Fruit fly (Drosophila melanogaster) whole organism, embryonic: ENCODE measurements around the gene CG4709.

Source experiments
- Aef1 ChIP-seq: fragments of 200-800 bp; sonication (Bioruptor generic); IDR thresholded peaks from 3 replicates; pipeline ENCODE4 v1.3.6; 2022; ENCODE audit warnings: missing biosample characterization, missing genetic modification characterization
- C15 ChIP-seq: fragments of 200-800 bp; sonication (Bioruptor generic); IDR thresholded peaks from 3 replicates; pipeline ENCODE4 v1.3.6; 2022; ENCODE audit warnings: missing biosample characterization, missing genetic modification characterization
- CG10565 ChIP-seq: fragments of 200-800 bp; sonication (Bioruptor generic); optimal IDR thresholded peaks from 3 replicates; lab custom pipeline; 2016; ENCODE audit warnings: missing biosample characterization, mild to moderate bottlenecking, missing genetic modification characterization
- CG11398 ChIP-seq: fragments of 200-800 bp; sonication (Bioruptor generic); optimal IDR thresholded peaks from 2 replicates; lab custom pipeline; 2016; ENCODE audit warnings: missing biosample characterization, missing genetic modification characterization
- CG11456 ChIP-seq: fragments of 200-800 bp; sonication (Bioruptor generic); IDR thresholded peaks from 3 replicates; pipeline ENCODE4 v1.3.6; 2022; ENCODE audit warnings: missing biosample characterization, missing genetic modification characterization
- CG13296 ChIP-seq: fragments of 200-800 bp; sonication (Bioruptor generic); optimal IDR thresholded peaks from 3 replicates; lab custom pipeline; 2018; ENCODE audit warnings: missing biosample characterization, mild to moderate bottlenecking, missing genetic modification characterization
- CG13424 ChIP-seq: fragments of 200-800 bp; sonication (Bioruptor generic); optimal IDR thresholded peaks from 2 replicates; lab custom pipeline; 2019; ENCODE audit warnings: missing biosample characterization, mild to moderate bottlenecking, missing genetic modification characterization, moderate library complexity
- CG14441 ChIP-seq: fragments of 200-800 bp; sonication (Bioruptor generic); IDR thresholded peaks from 2 replicates; pipeline ENCODE4 v1.3.6; 2022; ENCODE audit warnings: missing biosample characterization, missing genetic modification characterization
- CG15696 ChIP-seq: fragments of 200-800 bp; sonication (Bioruptor generic); optimal IDR thresholded peaks from 2 replicates; lab custom pipeline; 2019; ENCODE audit warnings: missing biosample characterization, mild to moderate bottlenecking, missing genetic modification characterization, moderate library complexity
- CG16779 ChIP-seq: fragments of 200-800 bp; sonication (Bioruptor generic); IDR thresholded peaks from 2 replicates; pipeline ENCODE4 v1.3.6; 2022; ENCODE audit warnings: missing biosample characterization, missing genetic modification characterization
- CG17328 ChIP-seq: fragments of 200-800 bp; sonication (Bioruptor generic); IDR thresholded peaks from 2 replicates; pipeline ENCODE4 v1.3.6; 2022; ENCODE audit warnings: missing biosample characterization, missing genetic modification characterization
- CG17912 ChIP-seq: fragments of 200-800 bp; sonication (Bioruptor generic); optimal IDR thresholded peaks from 2 replicates; lab custom pipeline; 2018; ENCODE audit warnings: missing biosample characterization, mild to moderate bottlenecking, missing genetic modification characterization
- CG2678 ChIP-seq: fragments of 200-800 bp; sonication (Bioruptor generic); optimal IDR thresholded peaks from 3 replicates; lab custom pipeline; 2019; ENCODE audit warnings: missing biosample characterization, mild to moderate bottlenecking, missing genetic modification characterization, moderate library complexity
- CG2875 ChIP-seq: fragments of 200-800 bp; sonication (Bioruptor generic); optimal IDR thresholded peaks from 2 replicates; lab custom pipeline; 2017; ENCODE audit warnings: missing biosample characterization, mild to moderate bottlenecking, missing genetic modification characterization, missing genetic modification reagents
- CG7963 ChIP-seq: fragments of 200-800 bp; sonication (Bioruptor generic); IDR thresholded peaks from 3 replicates; pipeline ENCODE4 v1.3.6; 2022; ENCODE audit warnings: missing biosample characterization, missing genetic modification characterization; ENCODE audit not compliant: partially characterized antibody
- CG8281 ChIP-seq: fragments of 200-800 bp; sonication (Bioruptor generic); optimal IDR thresholded peaks from 2 replicates; lab custom pipeline; 2018; ENCODE audit warnings: missing biosample characterization, mild to moderate bottlenecking, missing genetic modification characterization, moderate library complexity
- CG9817 ChIP-seq: fragments of 200-800 bp; sonication (Bioruptor generic); optimal IDR thresholded peaks from 2 replicates; lab custom pipeline; 2018; ENCODE audit warnings: missing biosample characterization, mild to moderate bottlenecking, missing genetic modification characterization, moderate library complexity
- D19B ChIP-seq: fragments of 200-800 bp; sonication (Bioruptor generic); optimal IDR thresholded peaks from 2 replicates; lab custom pipeline; 2017; ENCODE audit warnings: missing biosample characterization, mild to moderate bottlenecking, missing genetic modification characterization
- Dp ChIP-seq: fragments of 200-800 bp; sonication (Bioruptor generic); optimal IDR thresholded peaks from 2 replicates; lab custom pipeline; 2018; ENCODE audit warnings: missing biosample characterization, mild to moderate bottlenecking, missing genetic modification characterization, moderate library complexity
- ERR ChIP-seq: fragments of 200-800 bp; sonication (Bioruptor generic); optimal IDR thresholded peaks from 2 replicates; lab custom pipeline; 2016; ENCODE audit warnings: missing biosample characterization, missing genetic modification characterization
- Gug ChIP-seq: fragments of 200-800 bp; sonication (Bioruptor generic); IDR thresholded peaks from 4 replicates; pipeline ENCODE4 v1.3.6; 2022; ENCODE audit warnings: missing biosample characterization, missing genetic modification characterization
- Hmr ChIP-seq: fragments of 200-800 bp; sonication (Bioruptor generic); optimal IDR thresholded peaks from 3 replicates; lab custom pipeline; 2017; ENCODE audit warnings: mild to moderate bottlenecking, missing biosample characterization, missing genetic modification reagents, missing genetic modification characterization
- Hmx ChIP-seq: fragments of 200-800 bp; sonication (Bioruptor generic); optimal IDR thresholded peaks from 2 replicates; lab custom pipeline; 2016; ENCODE audit warnings: missing biosample characterization, missing genetic modification characterization
- Hr51 ChIP-seq, 2 experiments: fragments of 200-800 bp; sonication (Bioruptor generic); optimal IDR thresholded peaks; 2 replicates in 1 of 2; 3 replicates in 1 of 2; lab custom pipeline; 2016 to 2018; ENCODE audit warnings: missing biosample characterization in 2 of 2, missing genetic modification characterization in 2 of 2, mild to moderate bottlenecking in 1 of 2, moderate library complexity in 1 of 2
- Mad ChIP-seq: fragments of 200-800 bp; sonication (Bioruptor generic); optimal IDR thresholded peaks from 2 replicates; lab custom pipeline; 2016; ENCODE audit warnings: missing biosample characterization, missing genetic modification characterization
- NC2β ChIP-seq: fragments of 200-800 bp; sonication (Bioruptor generic); optimal IDR thresholded peaks from 2 replicates; lab custom pipeline; 2016; ENCODE audit warnings: missing biosample characterization, missing genetic modification characterization
- Nf-YB ChIP-seq: fragments of 200-800 bp; sonication (Bioruptor generic); optimal IDR thresholded peaks from 3 replicates; lab custom pipeline; 2019; ENCODE audit warnings: missing biosample characterization, mild to moderate bottlenecking, missing genetic modification characterization, moderate library complexity
- Ptx1 ChIP-seq: fragments of 200-800 bp; sonication (Bioruptor generic); IDR thresholded peaks from 2 replicates; pipeline ENCODE4 v1.3.6; 2022; ENCODE audit warnings: missing biosample characterization, missing genetic modification characterization
- Spps ChIP-seq: fragments of 200-800 bp; sonication (Bioruptor generic); optimal IDR thresholded peaks from 2 replicates; lab custom pipeline; 2018; ENCODE audit warnings: missing biosample characterization, mild to moderate bottlenecking, missing genetic modification characterization
- al ChIP-seq: fragments of 200-800 bp; sonication (Bioruptor generic); IDR thresholded peaks from 2 replicates; pipeline ENCODE4 v1.3.6; 2022; ENCODE audit warnings: missing biosample characterization, missing genetic modification characterization
- chinmo ChIP-seq: fragments of 200-800 bp; sonication (Bioruptor generic); IDR thresholded peaks from 4 replicates; pipeline ENCODE4 v1.3.6; 2022; ENCODE audit warnings: missing biosample characterization, missing genetic modification characterization; ENCODE audit not compliant: partially characterized antibody
- da ChIP-seq: fragments of 200-800 bp; sonication (Bioruptor generic); optimal IDR thresholded peaks from 2 replicates; lab custom pipeline; 2016; ENCODE audit warnings: missing biosample characterization, missing genetic modification characterization
- dan ChIP-seq: fragments of 200-800 bp; sonication (Bioruptor generic); IDR thresholded peaks from 2 replicates; pipeline ENCODE4 v1.3.6; 2022; ENCODE audit warnings: missing biosample characterization, missing genetic modification characterization
- exex ChIP-seq: fragments of 200-800 bp; sonication (Bioruptor generic); optimal IDR thresholded peaks from 4 replicates; lab custom pipeline; 2018; ENCODE audit warnings: missing biosample characterization, mild to moderate bottlenecking, missing genetic modification characterization, moderate library complexity
- fd64A ChIP-seq: fragments of 200-800 bp; sonication (Bioruptor generic); optimal IDR thresholded peaks from 3 replicates; lab custom pipeline; 2018; ENCODE audit warnings: missing biosample characterization, mild to moderate bottlenecking, missing genetic modification characterization
- gem ChIP-seq: fragments of 200-800 bp; sonication (Bioruptor generic); optimal IDR thresholded peaks from 2 replicates; lab custom pipeline; 2019; ENCODE audit warnings: missing biosample characterization, mild to moderate bottlenecking, missing genetic modification characterization, moderate library complexity
- gro ChIP-seq: fragments of 200-800 bp; sonication (Bioruptor generic); optimal IDR thresholded peaks from 2 replicates; lab custom pipeline; 2016; ENCODE audit warnings: missing biosample characterization, missing genetic modification characterization
- hkb ChIP-seq, 2 experiments: fragments of 200-800 bp in 1 of 2; fragments of >200 bp in 1 of 2; sonication (Bioruptor generic) in 1 of 2; IDR thresholded peaks in 1 of 2; optimal IDR thresholded peaks in 1 of 2; 2 replicates each; pipeline versions ENCODE4 v1.3.6 to Lab custom; 2017 to 2022; ENCODE audit warnings: missing biosample characterization in 1 of 2, missing genetic modification characterization in 1 of 2
- hth ChIP-seq: fragments of >200 bp; optimal IDR thresholded peaks from 2 replicates; lab custom pipeline; 2017; ENCODE audit warnings: inconsistent platforms
- ken ChIP-seq: fragments of 200-800 bp; sonication (Bioruptor generic); IDR thresholded peaks from 3 replicates; pipeline ENCODE4 v1.3.6; 2022; ENCODE audit warnings: missing biosample characterization, missing genetic modification characterization
- nau ChIP-seq: fragments of 200-800 bp; sonication (Bioruptor generic); optimal IDR thresholded peaks from 3 replicates; lab custom pipeline; 2017; ENCODE audit warnings: missing biosample characterization, mild to moderate bottlenecking, missing genetic modification characterization, missing genetic modification reagents
- nom ChIP-seq: fragments of 200-800 bp; sonication (Bioruptor generic); optimal IDR thresholded peaks from 2 replicates; lab custom pipeline; 2017; ENCODE audit warnings: missing biosample characterization, missing genetic modification characterization, mild to moderate bottlenecking, moderate library complexity, missing genetic modification reagents
- sim ChIP-seq: fragments of 200-800 bp; sonication (Bioruptor generic); IDR thresholded peaks from 2 replicates; pipeline ENCODE4 v1.3.6; 2022; ENCODE audit warnings: missing biosample characterization, missing genetic modification characterization
- sisA ChIP-seq: fragments of 200-800 bp; sonication (Bioruptor generic); IDR thresholded peaks from 2 replicates; pipeline ENCODE4 v1.3.6; 2022; ENCODE audit warnings: missing biosample characterization, missing genetic modification characterization
- tgo ChIP-seq: fragments of 200-800 bp; sonication (Bioruptor generic); IDR thresholded peaks from 3 replicates; pipeline ENCODE4 v1.3.6; 2022; ENCODE audit warnings: missing biosample characterization, missing genetic modification characterization
- usp ChIP-seq: fragments of >200 bp; optimal IDR thresholded peaks from 2 replicates; lab custom pipeline; 2017; ENCODE audit warnings: missing biosample characterization, missing genetic modification characterization
- wek ChIP-seq: fragments of 200-800 bp; sonication (Bioruptor generic); optimal IDR thresholded peaks from 3 replicates; lab custom pipeline; 2018; ENCODE audit warnings: missing biosample characterization, mild to moderate bottlenecking, missing genetic modification characterization, moderate library complexity

Gene CG4709

dm6 chr2L:9918020-9918959 lies 35.8 kb upstream of the CG4709 start, which contains the start of the genes CG5885 and CG4598 (continued):
- TF ChIP-seq CG17912 = peak; percentile 46
- TF ChIP-seq Spps (tag; lab: Kevin White, UChicago) = no peak
- TF ChIP-seq CG11456 (GFP tag; lab: Robert Waterston, UW) = peak; percentile 63
- TF ChIP-seq CG7963 (GFP tag; lab: Robert Waterston, UW) = peak; percentile 29; the same call in 1 of the 3 replicates
- TF ChIP-seq nom = peak; percentile 96
- 0 out of 3 replicates have a peak, but pooled peaks have one; percentile 17 for TF ChIP-seq C15 (GFP tag; lab: Robert Waterston, UW)
- no peak for TF ChIP-seq fd64A (GFP tag; lab: Kevin White, UChicago)
- TF ChIP-seq CG11398 (GFP tag; lab: Kevin White, UChicago) = no peak
- TF ChIP-seq Gug (GFP tag; lab: Robert Waterston, UW) = peak; percentile 56; the same call in 2 of the 4 replicates
- no peak for TF ChIP-seq CG2875 (GFP tag; lab: Kevin White, UChicago)
- TF ChIP-seq gem = peak; percentile 87
- TF ChIP-seq Hr51 (GFP tag; optimal IDR thresholded peaks at IDR 0.05; lab: Kevin White, UChicago) = peak; percentile 11 to 81
- TF ChIP-seq usp (GFP tag; lab: Kevin White, UChicago) = no peak
- peak; percentile 78 for TF ChIP-seq CG13424
- peak; percentile 44 for TF ChIP-seq exex
- no peak for TF ChIP-seq CG8281
- TF ChIP-seq NC2β (GFP tag; lab: Kevin White, UChicago) = peak; percentile 44
- no peak for TF ChIP-seq hth
- TF ChIP-seq chinmo (GFP tag; lab: Robert Waterston, UW) = peak; percentile 83; the same call in 2 of the 4 replicates
- TF ChIP-seq Hmr (GFP tag; lab: Kevin White, UChicago) = peak; percentile 75
- peak; percentile 44; the same call in 2 of the 3 replicates for TF ChIP-seq tgo
- peak; percentile 76 for TF ChIP-seq CG2678
- no peak for TF ChIP-seq ERR (GFP tag; lab: Kevin White, UChicago)
- peak; percentile 55 for TF ChIP-seq CG13296
- TF ChIP-seq D19B (GFP tag; lab: Kevin White, UChicago) = peak; percentile 13
- TF ChIP-seq CG10565 = no peak
- 0 out of 2 replicates have a peak, but pooled peaks have one; percentile 13 for TF ChIP-seq CG16779 (GFP tag; lab: Robert Waterston, UW)
- TF ChIP-seq Nf-YB (GFP tag; lab: Kevin White, UChicago) = peak; percentile 42
- peak; percentile 43; the same call in 2 of the 3 replicates for TF ChIP-seq Aef1
- TF ChIP-seq Mad (GFP tag; lab: Kevin White, UChicago) = peak; percentile 6
- peak; percentile 56 for TF ChIP-seq CG15696 (tag; lab: Kevin White, UChicago)
- peak; percentile 71; the same call in 1 of the 3 replicates for TF ChIP-seq ken (GFP tag; lab: Robert Waterston, UW)
- TF ChIP-seq sim (GFP tag; lab: Robert Waterston, UW) = no peak; the same call in 1 of the 2 replicates
- no peak for TF ChIP-seq dan
- peak; percentile 62 for TF ChIP-seq Ptx1 (GFP tag; lab: Robert Waterston, UW)
- TF ChIP-seq al = peak; percentile 53
- no peak for TF ChIP-seq wek (GFP tag; lab: Kevin White, UChicago)
- TF ChIP-seq nau (GFP tag; lab: Kevin White, UChicago) = no peak
- TF ChIP-seq CG14441 (GFP tag; lab: Robert Waterston, UW) = no peak
- peak; percentile 70 for TF ChIP-seq CG17328 (GFP tag; lab: Robert Waterston, UW)
- peak; percentile 34 for TF ChIP-seq CG9817 (tag; lab: Kevin White, UChicago)
- peak; percentile 73 for TF ChIP-seq sisA (GFP tag; lab: Robert Waterston, UW)
- TF ChIP-seq Dp = peak; percentile 88
- no peak for TF ChIP-seq gro (GFP tag; lab: Kevin White, UChicago)
- no peak for TF ChIP-seq da (GFP tag; lab: Kevin White, UChicago)
- TF ChIP-seq Hmx (GFP tag; lab: Kevin White, UChicago) = peak; percentile 7
- TF ChIP-seq hkb (optimal IDR thresholded peaks at IDR 0.05; lab: Kevin White, UChicago) = no peak
- TF ChIP-seq hkb (GFP tag; IDR thresholded peaks at IDR 0.05; lab: Robert Waterston, UW) = peak; percentile 84
